Fruit fly (Drosophila melanogaster) whole organism, adult: ENCODE measurements around the gene CG46399.
A peak's percentile ranks its signal among the peaks of the same experiment; 100 is the strongest.

Source experiments
- cic ChIP-seq: fragments of 200-800 bp; sonication (Bioruptor generic); optimal IDR thresholded peaks from 2 replicates; lab custom pipeline; 2017; ENCODE audit warnings: missing biosample characterization, mild to moderate bottlenecking, missing genetic modification characterization, moderate library complexity
- ovo ChIP-seq: fragments of 200-800 bp; sonication (Bioruptor generic); optimal IDR thresholded peaks from 2 replicates; lab custom pipeline; 2016; ENCODE audit warnings: missing biosample characterization, missing genetic modification characterization

- TF ChIP-seq cic (GFP tag; lab: Kevin White, UChicago) (no peak), ovo (GFP tag; lab: Kevin White, UChicago) (peak; percentile 72)
Observed at dm6 chrX:14839047-14839446, 20.0 kb upstream of the CG46399 start, which contains the start of the genes CG32590 and Flo2.
